Worm (Caenorhabditis elegans): Measurements from ENCODE around the gene Y110A2AR.1.

Gene Y110A2AR.1

ce11 chrII:2946438-2946837, 26.9 kb downstream of the Y110A2AR.1 start, which contains the start of gene srw-79:
Gene srw-79, plus strand, starts transcription at chrII:2946738.
- no peak for TF ChIP-seq tbx-11 (GFP tag; IDR thresholded peaks at IDR 0.05)
- no peak for TF ChIP-seq tra-4 (tag; optimal IDR thresholded peaks at IDR 0.05)
- TF ChIP-seq hnd-1 (tag; optimal IDR thresholded peaks at IDR 0.05): no peak
- no peak for TF ChIP-seq ama-1 (optimal IDR thresholded peaks at IDR 0.05)
- no peak for TF ChIP-seq B0310.2 (tag; optimal IDR thresholded peaks at IDR 0.05)
- no peak for TF ChIP-seq hmg-4 (GFP tag; optimal IDR thresholded peaks at IDR 0.05)
- TF ChIP-seq ceh-36 (tag; optimal IDR thresholded peaks at IDR 0.05): no peak
- TF ChIP-seq F13C5.2 (tag; optimal IDR thresholded peaks at IDR 0.05): no peak
- TF ChIP-seq scrt-1 (GFP tag; IDR thresholded peaks at IDR 0.05): no peak
- TF ChIP-seq sea-1 (GFP tag; conservative IDR thresholded peaks at IDR 0.05): no peak
- no peak for TF ChIP-seq aly-1 (tag; optimal IDR thresholded peaks at IDR 0.05)
- TF ChIP-seq tbx-37 (GFP tag; conservative IDR thresholded peaks at IDR 0.05): no peak
- TF ChIP-seq ceh-13 (GFP tag; optimal IDR thresholded peaks at IDR 0.05): no peak
- no peak for TF ChIP-seq pes-1 (GFP tag; IDR thresholded peaks at IDR 0.05)
- no peak for TF ChIP-seq ets-7 (tag; optimal IDR thresholded peaks at IDR 0.05)
- TF ChIP-seq flt-1 (GFP tag; IDR thresholded peaks at IDR 0.05): no peak
- no peak for TF ChIP-seq hmbx-1 (tag; optimal IDR thresholded peaks at IDR 0.05)

- TF ChIP-seq ama-1 (optimal IDR thresholded peaks at IDR 0.05) (no peak), tbx-11 (GFP tag; IDR thresholded peaks at IDR 0.05) (no peak), pes-1 (GFP tag; IDR thresholded peaks at IDR 0.05) (no peak), scrt-1 (GFP tag; IDR thresholded peaks at IDR 0.05) (no peak), tbx-37 (GFP tag; conservative IDR thresholded peaks at IDR 0.05) (no peak), sea-1 (GFP tag; conservative IDR thresholded peaks at IDR 0.05) (no peak), hnd-1 (tag; optimal IDR thresholded peaks at IDR 0.05) (no peak), B0310.2 (tag; optimal IDR thresholded peaks at IDR 0.05) (no peak), hmbx-1 (tag; optimal IDR thresholded peaks at IDR 0.05) (no peak), ceh-36 (tag; optimal IDR thresholded peaks at IDR 0.05) (no peak)
Measured at ce11 chrII:2948614-2949013, 29.1 kb downstream of the Y110A2AR.1 start.

- TF ChIP-seq ceh-36 (tag; optimal IDR thresholded peaks at IDR 0.05) (no peak), hmbx-1 (tag; optimal IDR thresholded peaks at IDR 0.05) (no peak), aly-1 (tag; optimal IDR thresholded peaks at IDR 0.05) (no peak), B0310.2 (tag; optimal IDR thresholded peaks at IDR 0.05) (no peak), scrt-1 (GFP tag; IDR thresholded peaks at IDR 0.05) (no peak), tbx-37 (GFP tag; conservative IDR thresholded peaks at IDR 0.05) (no peak), sea-1 (GFP tag; conservative IDR thresholded peaks at IDR 0.05) (no peak), flt-1 (GFP tag; IDR thresholded peaks at IDR 0.05) (no peak), hmg-4 (GFP tag; optimal IDR thresholded peaks at IDR 0.05) (no peak), hnd-1 (tag; optimal IDR thresholded peaks at IDR 0.05) (no peak), ets-7 (tag; optimal IDR thresholded peaks at IDR 0.05) (no peak)
Measured at ce11 chrII:2952629-2953028, 33.1 kb downstream of the Y110A2AR.1 start, which contains the start of gene irld-51. Gene irld-51, minus strand, starts transcription at chrII:2952729.

- no peak for TF ChIP-seq ceh-36 (tag; optimal IDR thresholded peaks at IDR 0.05)
Measured at ce11 chrII:2955656-2956115, 36.2 kb downstream of the Y110A2AR.1 start, which contains the start of gene irld-48. Gene irld-48, plus strand, starts transcription at chrII:2956065.

- TF ChIP-seq tbx-11 (GFP tag; IDR thresholded peaks at IDR 0.05): no peak
- no peak for TF ChIP-seq flt-1 (GFP tag; IDR thresholded peaks at IDR 0.05)
- no peak for TF ChIP-seq aly-1 (tag; optimal IDR thresholded peaks at IDR 0.05)
- TF ChIP-seq hmbx-1 (tag; optimal IDR thresholded peaks at IDR 0.05): no peak
- TF ChIP-seq ama-1 (optimal IDR thresholded peaks at IDR 0.05): no peak
Measured at ce11 chrII:2958308-2958707, 38.8 kb downstream of the Y110A2AR.1 start, which contains the start of gene srw-60. Gene srw-60, plus strand, starts transcription at chrII:2958608.

- TF ChIP-seq F13C5.2 (tag; optimal IDR thresholded peaks at IDR 0.05) (no peak), aly-1 (tag; optimal IDR thresholded peaks at IDR 0.05) (no peak), hmg-4 (GFP tag; optimal IDR thresholded peaks at IDR 0.05) (no peak), ama-1 (optimal IDR thresholded peaks at IDR 0.05) (no peak), ets-7 (tag; optimal IDR thresholded peaks at IDR 0.05) (no peak), flt-1 (GFP tag; IDR thresholded peaks at IDR 0.05) (no peak), tra-4 (tag; optimal IDR thresholded peaks at IDR 0.05) (no peak), hnd-1 (tag; optimal IDR thresholded peaks at IDR 0.05) (no peak), hmbx-1 (tag; optimal IDR thresholded peaks at IDR 0.05) (no peak), pes-1 (GFP tag; IDR thresholded peaks at IDR 0.05) (no peak), tbx-11 (GFP tag; IDR thresholded peaks at IDR 0.05) (no peak), B0310.2 (tag; optimal IDR thresholded peaks at IDR 0.05) (no peak), sea-1 (GFP tag; conservative IDR thresholded peaks at IDR 0.05) (no peak)
Measured at ce11 chrII:2962531-2963164, 43.1 kb downstream of the Y110A2AR.1 start.

ce11 chrII:2963619-2964018, 44.1 kb downstream of the Y110A2AR.1 start:
- TF ChIP-seq F13C5.2 (tag; optimal IDR thresholded peaks at IDR 0.05) (no peak), hmg-4 (GFP tag; optimal IDR thresholded peaks at IDR 0.05) (no peak), ama-1 (optimal IDR thresholded peaks at IDR 0.05) (no peak), aly-1 (tag; optimal IDR thresholded peaks at IDR 0.05) (no peak), tra-4 (tag; optimal IDR thresholded peaks at IDR 0.05) (no peak)

ce11 chrII:2965215-2965998, 45.9 kb downstream of the Y110A2AR.1 start:
- TF ChIP-seq scrt-1 (GFP tag; IDR thresholded peaks at IDR 0.05) (no peak), pes-1 (GFP tag; IDR thresholded peaks at IDR 0.05) (no peak), ceh-13 (GFP tag; optimal IDR thresholded peaks at IDR 0.05) (no peak), ceh-36 (tag; optimal IDR thresholded peaks at IDR 0.05) (no peak), hmbx-1 (tag; optimal IDR thresholded peaks at IDR 0.05) (no peak), ets-7 (tag; optimal IDR thresholded peaks at IDR 0.05) (no peak), flt-1 (GFP tag; IDR thresholded peaks at IDR 0.05) (no peak), ama-1 (optimal IDR thresholded peaks at IDR 0.05) (no peak), hnd-1 (tag; optimal IDR thresholded peaks at IDR 0.05) (no peak), aly-1 (tag; optimal IDR thresholded peaks at IDR 0.05) (no peak), F13C5.2 (tag; optimal IDR thresholded peaks at IDR 0.05) (no peak), tbx-11 (GFP tag; IDR thresholded peaks at IDR 0.05) (no peak), sea-1 (GFP tag; conservative IDR thresholded peaks at IDR 0.05) (no peak), tbx-37 (GFP tag; conservative IDR thresholded peaks at IDR 0.05) (no peak), B0310.2 (tag; optimal IDR thresholded peaks at IDR 0.05) (no peak), tra-4 (tag; optimal IDR thresholded peaks at IDR 0.05) (no peak)

Measured in whole organism, early embryonic.